Worm (Caenorhabditis elegans) whole organism, early embryonic: Measurements from ENCODE around the gene E02H4.6.

Source experiments
- F13C5.2 ChIP-seq: sonication (generic microtip); optimal IDR thresholded peaks from 2 replicates; lab custom pipeline; 2017; ENCODE audit warnings: mild to moderate bottlenecking, missing genetic modification characterization, inconsistent platforms, missing compliant biosample characterization
- tbx-11 ChIP-seq: fragments of 200-800 bp; sonication (Bioruptor generic); IDR thresholded peaks from 2 replicates; pipeline ENCODE4 v1.3.6; 2022; ENCODE audit warnings: missing genetic modification characterization, missing compliant biosample characterization

ce11 chrX:14234932-14235331 is 17.0 kb downstream of the E02H4.6 start, which contains the start of gene srg-37:
- TF ChIP-seq tbx-11 (GFP tag; lab: Robert Waterston, UW) (no peak), F13C5.2 (tag; lab: Kevin White, UChicago) (no peak)
